Fruit fly (Drosophila melanogaster) whole organism, adult: Measurements from ENCODE around the gene ova.
A peak's percentile ranks its signal among the peaks of the same experiment; 100 is the strongest.

Experiments used
- CG11617 ChIP-seq: fragments of 200-800 bp; sonication (Bioruptor generic); optimal IDR thresholded peaks from 2 replicates; lab custom pipeline; 2017; ENCODE audit warnings: mild to moderate bottlenecking, missing biosample characterization, missing genetic modification reagents, missing genetic modification characterization
- CG12768 ChIP-seq: fragments of 200-800 bp; sonication (Bioruptor generic); optimal IDR thresholded peaks from 2 replicates; lab custom pipeline; 2017; ENCODE audit warnings: missing biosample characterization, missing genetic modification characterization, mild to moderate bottlenecking, moderate library complexity, missing genetic modification reagents
- CG14711 ChIP-seq: fragments of 200-800 bp; sonication (Bioruptor generic); optimal IDR thresholded peaks from 2 replicates; lab custom pipeline; 2018; ENCODE audit warnings: missing biosample characterization, mild to moderate bottlenecking, missing genetic modification characterization, moderate library complexity
- CG1620 ChIP-seq: fragments of 200-800 bp; sonication (Bioruptor generic); optimal IDR thresholded peaks from 2 replicates; lab custom pipeline; 2016; ENCODE audit warnings: missing biosample characterization, missing genetic modification characterization
- CG33017 ChIP-seq: fragments of 200-800 bp; sonication (Bioruptor generic); optimal IDR thresholded peaks from 2 replicates; lab custom pipeline; 2018; ENCODE audit warnings: missing biosample characterization, mild to moderate bottlenecking, missing genetic modification characterization, moderate library complexity
- CG5204 ChIP-seq: fragments of 200-800 bp; sonication (Bioruptor generic); optimal IDR thresholded peaks from 2 replicates; lab custom pipeline; 2016; ENCODE audit warnings: missing biosample characterization, missing genetic modification characterization
- CG7045 ChIP-seq: fragments of 200-800 bp; sonication (Bioruptor generic); optimal IDR thresholded peaks from 2 replicates; lab custom pipeline; 2017; ENCODE audit warnings: missing biosample characterization, mild to moderate bottlenecking, missing genetic modification characterization
- CG7101 ChIP-seq: fragments of 200-800 bp; sonication (Bioruptor generic); optimal IDR thresholded peaks from 2 replicates; lab custom pipeline; 2018; ENCODE audit warnings: missing biosample characterization, mild to moderate bottlenecking, missing genetic modification characterization, moderate library complexity
- Clk ChIP-seq: fragments of 200-800 bp; sonication (Bioruptor generic); optimal IDR thresholded peaks from 2 replicates; lab custom pipeline; 2017; ENCODE audit warnings: missing biosample characterization, missing genetic modification characterization
- Crg-1 ChIP-seq: fragments of 200-800 bp; sonication (Bioruptor generic); optimal IDR thresholded peaks from 2 replicates; lab custom pipeline; 2016; ENCODE audit warnings: missing biosample characterization, missing genetic modification characterization
- Hr96 ChIP-seq: fragments of 200-800 bp; sonication (Bioruptor generic); optimal IDR thresholded peaks from 2 replicates; lab custom pipeline; 2016; ENCODE audit warnings: missing biosample characterization, missing genetic modification characterization
- Mnt ChIP-seq: fragments of 200-800 bp; sonication (Bioruptor generic); optimal IDR thresholded peaks from 2 replicates; lab custom pipeline; 2016; ENCODE audit warnings: missing biosample characterization, mild to moderate bottlenecking, missing genetic modification characterization
- bab1 ChIP-seq: fragments of 200-800 bp; sonication (Bioruptor generic); optimal IDR thresholded peaks from 3 replicates; lab custom pipeline; 2019; ENCODE audit warnings: missing biosample characterization, mild to moderate bottlenecking, missing genetic modification characterization, moderate library complexity
- cic ChIP-seq: fragments of 200-800 bp; sonication (Bioruptor generic); optimal IDR thresholded peaks from 2 replicates; lab custom pipeline; 2017; ENCODE audit warnings: missing biosample characterization, mild to moderate bottlenecking, missing genetic modification characterization, moderate library complexity
- cnc ChIP-seq, 2 experiments: fragments of >200 bp; optimal IDR thresholded peaks; 2 replicates each; lab custom pipeline; 2017
- kay ChIP-seq: fragments of 200-800 bp; sonication (Bioruptor generic); peaks from one replicate; lab custom pipeline; 2016; ENCODE audit warnings: missing biosample characterization, missing genetic modification characterization, borderline replicate concordance
- ovo ChIP-seq: fragments of 200-800 bp; sonication (Bioruptor generic); optimal IDR thresholded peaks from 2 replicates; lab custom pipeline; 2016; ENCODE audit warnings: missing biosample characterization, missing genetic modification characterization
- pad ChIP-seq: fragments of 200-800 bp; sonication (Bioruptor generic); optimal IDR thresholded peaks from 3 replicates; lab custom pipeline; 2017; ENCODE audit warnings: missing biosample characterization, missing genetic modification characterization, mild to moderate bottlenecking, moderate library complexity, missing genetic modification reagents
- tj ChIP-seq: fragments of 200-800 bp; sonication (Bioruptor generic); optimal IDR thresholded peaks from 3 replicates; lab custom pipeline; 2017; ENCODE audit warnings: missing biosample characterization, mild to moderate bottlenecking, missing genetic modification characterization, moderate library complexity
- toe ChIP-seq: fragments of 200-800 bp; sonication (Bioruptor generic); optimal IDR thresholded peaks from 2 replicates; lab custom pipeline; 2016; ENCODE audit warnings: missing biosample characterization, missing genetic modification characterization

The ova gene

DNA sequence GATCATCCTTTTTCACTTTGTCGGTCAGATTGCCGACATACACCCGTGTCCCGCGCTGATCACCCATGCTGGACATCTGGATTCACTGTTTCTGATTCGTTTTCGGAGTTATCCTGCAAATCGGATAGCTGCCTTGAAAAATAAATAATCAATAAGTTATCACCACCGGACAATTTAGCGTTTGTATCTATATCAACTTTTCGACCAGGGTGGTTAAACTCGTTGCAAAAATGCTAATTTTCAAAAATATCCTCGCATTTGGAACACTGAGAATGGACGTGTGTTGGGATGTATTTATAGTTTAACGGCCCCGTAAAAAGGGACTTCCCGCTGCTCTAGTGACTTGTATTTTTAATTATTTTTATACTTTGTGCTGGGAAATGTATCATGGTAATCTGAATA is 31.9 kb upstream of the ova start, which contains the start of gene Rsf1:
TSS of gene Rsf1 (minus strand) at position 212 of the 402 bp plus-strand sequence.
- TF ChIP-seq CG7101 (tag; lab: Kevin White, UChicago), result no peak
- TF ChIP-seq CG1620 (GFP tag; lab: Kevin White, UChicago), result no peak
- TF ChIP-seq cic (GFP tag; lab: Kevin White, UChicago), result no peak
- TF ChIP-seq CG33017, result no peak
- TF ChIP-seq CG14711 (tag; lab: Kevin White, UChicago), result no peak
- no peak for TF ChIP-seq Crg-1 (GFP tag; lab: Kevin White, UChicago)
- TF ChIP-seq CG7045 (GFP tag; lab: Kevin White, UChicago), result no peak
- no peak for TF ChIP-seq Mnt (GFP tag; lab: Kevin White, UChicago)
- TF ChIP-seq Hr96 (GFP tag; lab: Kevin White, UChicago), result no peak
- no peak for TF ChIP-seq CG5204 (GFP tag; lab: Kevin White, UChicago)
- TF ChIP-seq CG12768, result no peak
- no peak for TF ChIP-seq Clk (GFP tag; lab: Kevin White, UChicago)
- TF ChIP-seq tj, result no peak
- TF ChIP-seq ovo (GFP tag; lab: Kevin White, UChicago), result no peak
- TF ChIP-seq kay (GFP tag; lab: Kevin White, UChicago), result no peak

dm6 chr2L:10261774-10262173 is 30.3 kb upstream of the ova start:
- TF ChIP-seq kay (GFP tag; lab: Kevin White, UChicago) (peak; percentile 91), bab1 (no peak), CG7045 (GFP tag; lab: Kevin White, UChicago) (no peak), CG33017 (no peak), CG12768 (no peak)

DNA sequence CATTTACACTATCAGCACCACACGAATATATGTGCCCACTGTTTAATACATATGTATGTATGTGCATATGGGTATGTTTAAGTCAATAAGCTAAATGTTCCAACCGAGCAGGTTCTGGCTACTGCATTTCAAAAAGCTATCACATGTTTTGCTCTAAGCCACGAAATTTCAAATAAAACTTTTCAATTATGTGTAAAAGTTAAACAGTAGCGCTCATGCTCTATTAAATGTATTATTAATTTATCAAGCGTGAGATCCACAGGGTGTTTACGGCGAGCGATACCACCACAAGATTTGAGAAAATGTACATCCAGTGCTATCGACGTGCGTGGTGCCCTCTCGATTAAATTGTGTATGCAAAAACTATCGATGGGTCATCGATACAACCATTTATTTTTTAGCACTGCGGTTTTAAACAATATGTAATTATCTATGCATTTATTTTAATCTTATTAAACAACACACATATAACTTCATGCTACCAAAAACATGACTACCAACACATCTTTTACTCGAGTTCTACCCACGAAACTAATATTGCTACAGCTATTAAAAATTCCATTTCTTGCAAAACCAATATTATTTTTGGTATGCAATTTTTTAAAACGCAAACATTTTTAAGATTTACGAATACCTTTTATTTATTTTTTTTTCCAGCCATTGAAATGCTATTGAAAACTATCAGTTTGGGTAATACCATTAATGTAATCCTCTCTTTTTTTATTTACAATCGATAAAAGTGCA is 29.4 kb upstream of the ova start, which contains the start of gene Pten:
TSS of gene Pten (minus strand) at position 300 of the 744 bp plus-strand sequence.
- peak; percentile 12 for TF ChIP-seq pad (GFP tag; lab: Kevin White, UChicago)
- TF ChIP-seq cnc (optimal IDR thresholded peaks at IDR 0.05; lab: Kevin White, UChicago), result no peak
- TF ChIP-seq bab1, result peak; percentile 46
- no peak for TF ChIP-seq Clk (GFP tag; lab: Kevin White, UChicago)
- peak; percentile 27 for TF ChIP-seq CG11617 (GFP tag; lab: Kevin White, UChicago)
- peak; percentile 47 for TF ChIP-seq CG7101 (tag; lab: Kevin White, UChicago)
- TF ChIP-seq Mnt (GFP tag; lab: Kevin White, UChicago), result peak; percentile 21
- TF ChIP-seq tj, result peak; percentile 40
- peak; percentile 28 for TF ChIP-seq CG33017
- peak; percentile 66 for TF ChIP-seq CG12768
- TF ChIP-seq kay (GFP tag; lab: Kevin White, UChicago), result peak; percentile 91
- peak; percentile 61 for TF ChIP-seq CG7045 (GFP tag; lab: Kevin White, UChicago)
- TF ChIP-seq CG14711 (tag; lab: Kevin White, UChicago), result peak; percentile 73
- no peak for TF ChIP-seq CG5204 (GFP tag; lab: Kevin White, UChicago)

DNA sequence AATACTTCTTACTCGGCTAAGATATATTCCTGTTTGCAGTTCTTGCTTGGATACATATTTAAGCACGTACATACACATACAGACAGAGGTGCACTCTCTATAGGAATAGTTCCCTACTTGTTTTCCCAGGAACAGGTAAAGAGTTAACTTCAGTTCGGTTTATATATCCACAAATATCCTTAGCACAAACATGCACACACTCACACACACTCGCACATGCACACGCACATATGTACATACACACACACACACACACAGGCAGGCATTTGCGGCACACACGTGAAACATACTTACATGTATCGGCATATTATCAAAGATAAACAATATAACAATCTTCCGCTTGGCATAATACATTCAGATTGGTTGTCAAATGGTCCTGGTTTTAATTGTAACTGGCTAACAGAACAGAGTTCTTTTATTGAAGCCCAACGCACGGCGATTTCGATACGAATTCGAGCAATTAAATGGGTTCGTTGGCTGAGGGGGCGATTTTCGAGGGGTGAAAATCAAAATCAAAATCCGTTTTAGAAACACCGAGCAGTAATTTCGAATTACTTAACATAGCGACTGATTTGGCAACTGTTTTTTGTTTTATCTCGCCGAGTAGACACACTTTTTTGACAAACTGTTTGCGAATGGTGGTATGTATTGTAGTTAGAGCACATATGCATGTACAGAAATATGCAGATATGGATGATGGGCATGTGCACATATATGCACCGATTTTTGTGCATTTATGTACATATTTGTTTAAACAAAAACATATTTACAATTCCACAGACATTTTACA is 28.7 kb upstream of the ova start:
- no peak for TF ChIP-seq Hr96 (GFP tag; lab: Kevin White, UChicago)
- no peak for TF ChIP-seq Mnt (GFP tag; lab: Kevin White, UChicago)
- TF ChIP-seq Crg-1 (GFP tag; lab: Kevin White, UChicago), result no peak
- no peak for TF ChIP-seq CG14711 (tag; lab: Kevin White, UChicago)
- TF ChIP-seq CG1620 (GFP tag; lab: Kevin White, UChicago), result no peak
- TF ChIP-seq CG7101 (tag; lab: Kevin White, UChicago), result no peak
- no peak for TF ChIP-seq cic (GFP tag; lab: Kevin White, UChicago)
- no peak for TF ChIP-seq pad (GFP tag; lab: Kevin White, UChicago)
- no peak for TF ChIP-seq ovo (GFP tag; lab: Kevin White, UChicago)
- TF ChIP-seq toe, result no peak
- TF ChIP-seq CG11617 (GFP tag; lab: Kevin White, UChicago), result no peak
- TF ChIP-seq kay (GFP tag; lab: Kevin White, UChicago), result no peak
- no peak for TF ChIP-seq CG12768
- TF ChIP-seq bab1, result no peak
- TF ChIP-seq CG7045 (GFP tag; lab: Kevin White, UChicago), result no peak

DNA sequence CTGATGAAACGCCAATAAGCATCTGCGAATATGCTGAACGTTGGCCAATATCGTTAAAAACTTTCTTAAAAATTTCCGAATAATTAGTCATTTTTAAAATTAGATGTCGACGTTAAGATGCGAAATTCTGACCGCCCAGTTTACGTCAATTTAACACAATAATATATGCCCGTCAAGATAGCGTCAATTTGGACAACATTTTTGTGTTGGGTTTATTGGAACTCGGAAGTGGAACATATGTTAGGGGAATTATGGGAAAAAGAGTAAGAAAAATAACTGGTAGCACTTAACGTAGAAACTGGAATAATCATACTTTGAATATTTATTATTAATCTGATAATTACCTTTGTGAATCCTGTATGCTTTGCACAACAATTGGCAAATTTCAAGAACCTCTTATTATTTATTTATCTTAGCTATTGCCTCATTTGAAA is 24.2 kb upstream of the ova start, which contains the start of gene CG5676:
TSS of gene CG5676 (minus strand) at position 167 of the 434 bp plus-strand sequence.
- TF ChIP-seq ovo (GFP tag; lab: Kevin White, UChicago), result no peak
- no peak for TF ChIP-seq Mnt (GFP tag; lab: Kevin White, UChicago)
- peak; percentile 92 for TF ChIP-seq kay (GFP tag; lab: Kevin White, UChicago)
- no peak for TF ChIP-seq cic (GFP tag; lab: Kevin White, UChicago)
- no peak for TF ChIP-seq Hr96 (GFP tag; lab: Kevin White, UChicago)
- TF ChIP-seq Clk (GFP tag; lab: Kevin White, UChicago), result no peak
- TF ChIP-seq CG12768, result no peak
- no peak for TF ChIP-seq CG5204 (GFP tag; lab: Kevin White, UChicago)
- no peak for TF ChIP-seq cnc (optimal IDR thresholded peaks at IDR 0.05; lab: Kevin White, UChicago)
- TF ChIP-seq Crg-1 (GFP tag; lab: Kevin White, UChicago), result no peak
- peak; percentile 51 for TF ChIP-seq bab1
- no peak for TF ChIP-seq CG1620 (GFP tag; lab: Kevin White, UChicago)
- TF ChIP-seq CG33017, result no peak
- no peak for TF ChIP-seq CG7045 (GFP tag; lab: Kevin White, UChicago)
- TF ChIP-seq CG14711 (tag; lab: Kevin White, UChicago), result no peak
- TF ChIP-seq CG11617 (GFP tag; lab: Kevin White, UChicago), result no peak
